Comparison of ENCODE assay signal across 3 fruit fly cellular contexts in genomic region chr2L:6797408-6797807, dm6.
A peak's percentile ranks its signal among the peaks of the same experiment; 100 is the strongest.
TF ChIP-seq lines count a peak whose summit lies in the region.

No protein-coding gene starts in this region.

TF ChIP-seq in whole organism, adult, 20 proteins besides CTCF, POLR2A, EP300 and RAD21 (continued from another document):
- TF ChIP-seq tj (GFP tag; optimal IDR thresholded peaks at IDR 0.05; lab: Kevin White, UChicago) = no peak
TF ChIP-seq in whole organism, adult: peak in this region for 6.

TF ChIP-seq in whole organism, embryonic, 481 proteins besides CTCF, POLR2A, EP300 and RAD21 (continued from another document and continues in another):
- TF ChIP-seq p53 (GFP tag; optimal IDR thresholded peaks at IDR 0.05; lab: Kevin White, UChicago) (no peak), CG3163 (GFP tag; optimal IDR thresholded peaks at IDR 0.05; lab: Kevin White, UChicago) (no peak), run (tag; optimal IDR thresholded peaks at IDR 0.05; lab: Kevin White, UChicago) (no peak), CG18011 (GFP tag; optimal IDR thresholded peaks at IDR 0.05; lab: Kevin White, UChicago) (no peak), nerfin-2 (GFP tag; IDR thresholded peaks at IDR 0.05; lab: Robert Waterston, UW; ENCODE audit: partially characterized antibody) (peak; percentile 12; the same call in 1 of the 2 replicates), Dfd (GFP tag; optimal IDR thresholded peaks at IDR 0.05; lab: Kevin White, UChicago) (no peak), CG12155 (GFP tag; optimal IDR thresholded peaks at IDR 0.05; lab: Kevin White, UChicago) (no peak), tgo (GFP tag; IDR thresholded peaks at IDR 0.05; lab: Robert Waterston, UW) (0 out of 3 replicates have a peak, but pooled peaks have one; percentile 29), fu2 (GFP tag; optimal IDR thresholded peaks at IDR 0.05; lab: Kevin White, UChicago) (no peak), CG10431 (GFP tag; optimal IDR thresholded peaks at IDR 0.05; lab: Kevin White, UChicago) (no peak), lov (optimal IDR thresholded peaks at IDR 0.05; lab: Kevin White, UChicago) (no peak), lov (GFP tag; IDR thresholded peaks at IDR 0.05; lab: Robert Waterston, UW) (no peak), Hand (GFP tag; optimal IDR thresholded peaks at IDR 0.05; lab: Kevin White, UChicago) (no peak), CG2120 (GFP tag; optimal IDR thresholded peaks at IDR 0.05; lab: Kevin White, UChicago) (peak; percentile 51), Bdp1 (GFP tag; optimal IDR thresholded peaks at IDR 0.05; lab: Kevin White, UChicago) (peak; percentile 52), Hr3 (GFP tag; optimal IDR thresholded peaks at IDR 0.05; lab: Kevin White, UChicago) (peak; percentile 34), CG14667 (GFP tag; IDR thresholded peaks at IDR 0.05; lab: Robert Waterston, UW) (no peak), CG4854 (GFP tag; optimal IDR thresholded peaks at IDR 0.05; lab: Kevin White, UChicago) (peak; percentile 56), Hmr (GFP tag; optimal IDR thresholded peaks at IDR 0.05; lab: Kevin White, UChicago) (peak; percentile 66), h (optimal IDR thresholded peaks at IDR 0.05; lab: Kevin White, UChicago) (no peak), CG6683 (GFP tag; optimal IDR thresholded peaks at IDR 0.05; lab: Kevin White, UChicago) (no peak), pum (GFP tag; optimal IDR thresholded peaks at IDR 0.05; lab: Kevin White, UChicago) (peak; percentile 18), CG18619 (GFP tag; optimal IDR thresholded peaks at IDR 0.05; lab: Kevin White, UChicago) (peak; percentile 23), grau (tag; optimal IDR thresholded peaks at IDR 0.05; lab: Kevin White, UChicago) (peak; percentile 52), slbo (GFP tag; IDR thresholded peaks at IDR 0.05; lab: Robert Waterston, UW) (peak; percentile 60), D19A (tag; optimal IDR thresholded peaks at IDR 0.05; lab: Kevin White, UChicago) (no peak), CG10979 (tag; optimal IDR thresholded peaks at IDR 0.05; lab: Kevin White, UChicago) (peak; percentile 31), az2 (GFP tag; optimal IDR thresholded peaks at IDR 0.05; lab: Kevin White, UChicago) (peak; percentile 43), CG11085 (GFP tag; IDR thresholded peaks at IDR 0.05; lab: Robert Waterston, UW) (no peak), Myb (GFP tag; optimal IDR thresholded peaks at IDR 0.05; lab: Kevin White, UChicago) (peak; percentile 67), crc (GFP tag; optimal IDR thresholded peaks at IDR 0.05; lab: Kevin White, UChicago) (no peak), NFAT (GFP tag; IDR thresholded peaks at IDR 0.05; lab: Robert Waterston, UW) (peak; percentile 52; the same call in 1 of the 2 replicates), her (GFP tag; optimal IDR thresholded peaks at IDR 0.05; lab: Kevin White, UChicago) (no peak), crol (GFP tag; IDR thresholded peaks at IDR 0.05; lab: Robert Waterston, UW) (no peak), lola (GFP tag; optimal IDR thresholded peaks at IDR 0.05; lab: Kevin White, UChicago) (no peak), hb (GFP tag; IDR thresholded peaks at IDR 0.05; lab: Robert Waterston, UW; ENCODE audit: partially characterized antibody) (no peak), da (GFP tag; optimal IDR thresholded peaks at IDR 0.05; lab: Kevin White, UChicago) (no peak), CG2199 (GFP tag; IDR thresholded peaks at IDR 0.05; lab: Robert Waterston, UW) (peak; percentile 94), phol (tag; optimal IDR thresholded peaks at IDR 0.05; lab: Kevin White, UChicago) (peak; percentile 59), Dip3 (GFP tag; optimal IDR thresholded peaks at IDR 0.05; lab: Kevin White, UChicago) (peak; percentile 13), Med (GFP tag; lab: Kevin White, UChicago) (peak; percentile 92), Dek (tag; optimal IDR thresholded peaks at IDR 0.05; lab: Kevin White, UChicago) (peak; percentile 44), Nf-YA (GFP tag; IDR thresholded peaks at IDR 0.05; lab: Robert Waterston, UW) (no peak), Oli (tag; optimal IDR thresholded peaks at IDR 0.05; lab: Kevin White, UChicago) (no peak), CG14050 (GFP tag; IDR thresholded peaks at IDR 0.05; lab: Robert Waterston, UW) (no peak), CrebB (tag; optimal IDR thresholded peaks at IDR 0.05; lab: Kevin White, UChicago) (no peak), NK7.1 (GFP tag; optimal IDR thresholded peaks at IDR 0.05; lab: Kevin White, UChicago) (no peak), CG5245 (GFP tag; optimal IDR thresholded peaks at IDR 0.05; lab: Kevin White, UChicago) (peak; percentile 57), scrt (GFP tag; optimal IDR thresholded peaks at IDR 0.05; lab: Kevin White, UChicago) (peak; percentile 2), CG8944 (GFP tag; optimal IDR thresholded peaks at IDR 0.05; lab: Kevin White, UChicago) (no peak), bsh (GFP tag; optimal IDR thresholded peaks at IDR 0.05; lab: Kevin White, UChicago) (peak in 1 of 2 experiments; percentile 9), CG2875 (GFP tag; optimal IDR thresholded peaks at IDR 0.05; lab: Kevin White, UChicago) (no peak), Hr78 (GFP tag; optimal IDR thresholded peaks at IDR 0.05; lab: Kevin White, UChicago) (no peak), dysf (GFP tag; IDR thresholded peaks at IDR 0.05; lab: Robert Waterston, UW) (peak; percentile 54; the same call in 2 of the 3 replicates), CG3407 (GFP tag; optimal IDR thresholded peaks at IDR 0.05; lab: Kevin White, UChicago) (no peak), C15 (GFP tag; IDR thresholded peaks at IDR 0.05; lab: Robert Waterston, UW) (0 out of 3 replicates have a peak, but pooled peaks have one; percentile 38), CG4328 (GFP tag; optimal IDR thresholded peaks at IDR 0.05; lab: Kevin White, UChicago) (no peak), sisA (GFP tag; IDR thresholded peaks at IDR 0.05; lab: Robert Waterston, UW) (peak; percentile 43; the same call in 1 of the 2 replicates), dati (GFP tag; IDR thresholded peaks at IDR 0.05; lab: Robert Waterston, UW) (no peak), CG13775 (GFP tag; optimal IDR thresholded peaks at IDR 0.05; lab: Kevin White, UChicago) (peak; percentile 26), tio (GFP tag; optimal IDR thresholded peaks at IDR 0.05; lab: Kevin White, UChicago) (no peak), gce (GFP tag; IDR thresholded peaks at IDR 0.05; lab: Robert Waterston, UW) (no peak), hkb (optimal IDR thresholded peaks at IDR 0.05; lab: Kevin White, UChicago) (peak; percentile 66), hkb (GFP tag; IDR thresholded peaks at IDR 0.05; lab: Robert Waterston, UW) (no peak), unc-4 (GFP tag; IDR thresholded peaks at IDR 0.05; lab: Robert Waterston, UW; ENCODE audit: partially characterized antibody) (peak; percentile 40; the same call in 1 of the 2 replicates), CG1024 (GFP tag; IDR thresholded peaks at IDR 0.05; lab: Robert Waterston, UW) (peak; percentile 42; the same call in 1 of the 2 replicates)

TF ChIP-seq in whole organism, prepupa, 60 proteins besides CTCF, POLR2A, EP300 and RAD21 (continued from another document):
- TF ChIP-seq net (GFP tag; optimal IDR thresholded peaks at IDR 0.05; lab: Kevin White, UChicago) = no peak
- peak; percentile 41 for TF ChIP-seq esn (GFP tag; optimal IDR thresholded peaks at IDR 0.05; lab: Kevin White, UChicago)
- no peak for TF ChIP-seq CG11762 (GFP tag; optimal IDR thresholded peaks at IDR 0.05; lab: Kevin White, UChicago; ENCODE audit: insufficient read depth)
- no peak for TF ChIP-seq fd59A (GFP tag; optimal IDR thresholded peaks at IDR 0.05; lab: Kevin White, UChicago)
- TF ChIP-seq dsx (GFP tag; optimal IDR thresholded peaks at IDR 0.05; lab: Kevin White, UChicago; ENCODE audit: poor library complexity, severe bottlenecking) = no peak
- TF ChIP-seq eg (GFP tag; IDR thresholded peaks at IDR 0.05; lab: Robert Waterston, UW) = no peak
- TF ChIP-seq CG9139 (GFP tag; optimal IDR thresholded peaks at IDR 0.05; lab: Kevin White, UChicago) = no peak
- peak; percentile 36 for TF ChIP-seq lz (GFP tag; optimal IDR thresholded peaks at IDR 0.05; lab: Kevin White, UChicago)
- peak; percentile 11 for TF ChIP-seq Ets21C (GFP tag; optimal IDR thresholded peaks at IDR 0.05; lab: Kevin White, UChicago)
